Fruit fly (Drosophila melanogaster): ENCODE measurements around the gene CG11601.

The CG11601 gene

dm6 chr2L:294452-295362 is 11.6 kb upstream of the CG11601 start, which contains the start of the genes U2af38 and Stip1 (continued):
- TF ChIP-seq CG12942 (GFP tag; optimal IDR thresholded peaks at IDR 0.05) (no peak), sim (GFP tag; IDR thresholded peaks at IDR 0.05) (no peak), stc (GFP tag; IDR thresholded peaks at IDR 0.05) (no peak), psq (GFP tag; optimal IDR thresholded peaks at IDR 0.05) (no peak), odd (GFP tag; optimal IDR thresholded peaks at IDR 0.05) (no peak), Mad (GFP tag; optimal IDR thresholded peaks at IDR 0.05) (no peak), slou (GFP tag; optimal IDR thresholded peaks at IDR 0.05) (no peak), CG6791 (GFP tag; IDR thresholded peaks at IDR 0.05; ENCODE audit: partially characterized antibody) (peak; percentile 36; the same call in 1 of the 3 replicates), Blimp-1 (GFP tag; optimal IDR thresholded peaks at IDR 0.05) (no peak), dm (GFP tag; optimal IDR thresholded peaks at IDR 0.05) (peak; percentile 8), Dref (GFP tag; IDR thresholded peaks at IDR 0.05) (peak; percentile 79), Mes4 (GFP tag; optimal IDR thresholded peaks at IDR 0.05) (no peak), CG12659 (GFP tag; optimal IDR thresholded peaks at IDR 0.05) (peak; percentile 37), CG2120 (GFP tag; optimal IDR thresholded peaks at IDR 0.05) (peak; percentile 54), CG1024 (GFP tag; IDR thresholded peaks at IDR 0.05) (no peak), Fer3 (tag; optimal IDR thresholded peaks at IDR 0.05) (peak; percentile 10), Eip74EF (GFP tag; optimal IDR thresholded peaks at IDR 0.05) (no peak), az2 (GFP tag; optimal IDR thresholded peaks at IDR 0.05) (peak; percentile 1), HLH54F (GFP tag; optimal IDR thresholded peaks at IDR 0.05) (no peak), Nf-YC (tag; optimal IDR thresholded peaks at IDR 0.05) (peak; percentile 63), CG9932 (GFP tag; IDR thresholded peaks at IDR 0.05) (peak; percentile 60), Xrp1 (GFP tag; IDR thresholded peaks at IDR 0.05) (no peak), Sry-β (GFP tag; optimal IDR thresholded peaks at IDR 0.05) (no peak), jumu (GFP tag; optimal IDR thresholded peaks at IDR 0.05) (no peak), wek (GFP tag; optimal IDR thresholded peaks at IDR 0.05) (no peak), Gug (GFP tag; IDR thresholded peaks at IDR 0.05) (no peak), prd (optimal IDR thresholded peaks at IDR 0.05) (no peak), prd (GFP tag; IDR thresholded peaks at IDR 0.05) (no peak), ac (GFP tag; optimal IDR thresholded peaks at IDR 0.05) (no peak), hkb (optimal IDR thresholded peaks at IDR 0.05) (no peak), hkb (GFP tag; IDR thresholded peaks at IDR 0.05) (no peak), klu (GFP tag; IDR thresholded peaks at IDR 0.05) (no peak), nau (GFP tag; optimal IDR thresholded peaks at IDR 0.05) (no peak), CG1233 (GFP tag; optimal IDR thresholded peaks at IDR 0.05) (no peak), HmgZ (tag; optimal IDR thresholded peaks at IDR 0.05) (peak; percentile 29), Oaz (GFP tag; IDR thresholded peaks at IDR 0.05) (no peak), CG32767 (GFP tag; IDR thresholded peaks at IDR 0.05) (no peak), hbn (GFP tag; IDR thresholded peaks at IDR 0.05; ENCODE audit: partially characterized antibody) (peak; percentile 72), chinmo (GFP tag; IDR thresholded peaks at IDR 0.05; ENCODE audit: partially characterized antibody) (no peak), CkIIα-i1 (GFP tag; IDR thresholded peaks at IDR 0.05) (no peak), lmd (GFP tag; IDR thresholded peaks at IDR 0.05) (no peak; the same call in 1 of the 2 replicates), GATAe (GFP tag; conservative IDR thresholded peaks at IDR 0.05) (no peak), Antp (GFP tag; optimal IDR thresholded peaks at IDR 0.05) (peak; percentile 26), mld (GFP tag; IDR thresholded peaks at IDR 0.05; ENCODE audit: partially characterized antibody) (no peak; the same call in 2 of the 3 replicates), Sry-δ (GFP tag; optimal IDR thresholded peaks at IDR 0.05) (peak; percentile 40), gce (GFP tag; IDR thresholded peaks at IDR 0.05) (no peak), CG8089 (GFP tag; optimal IDR thresholded peaks at IDR 0.05) (no peak), MBD-R2 (GFP tag; IDR thresholded peaks at IDR 0.05) (peak; percentile 55), CG18619 (GFP tag; optimal IDR thresholded peaks at IDR 0.05) (no peak), bcd (GFP tag; optimal IDR thresholded peaks at IDR 0.05) (no peak)

Measured in whole organism, embryonic.